Worm (Caenorhabditis elegans): Measurements from ENCODE around the gene flr-4.

ce11 chrX:15127338-15127737, 38.1 kb downstream of the flr-4 start:
- TF ChIP-seq ama-1 (optimal IDR thresholded peaks at IDR 0.05) (no peak), duxl-1 (tag; optimal IDR thresholded peaks at IDR 0.05; ENCODE audit: poor library complexity) (no peak), ceh-20 (GFP tag; IDR thresholded peaks at IDR 0.05) (no peak), hmg-1.1 (GFP tag; IDR thresholded peaks at IDR 0.05) (no peak), daf-8 (GFP tag; IDR thresholded peaks at IDR 0.05) (no peak)

Measured in whole organism, L4 larva.